Worm (Caenorhabditis elegans) whole organism, young adult: ENCODE measurements around the gene mtch-1.

Experiments
- B0019.2 ChIP-seq: fragments of 200-800 bp; sonication (Bioruptor generic); conservative IDR thresholded peaks from 2 replicates; pipeline ENCODE4 v1.3.6; 2022; ENCODE audit warnings: missing genetic modification reagents, missing genetic modification characterization, missing compliant biosample characterization
- B0336.3 ChIP-seq: fragments of 200-800 bp; sonication (Bioruptor generic); IDR thresholded peaks from 2 replicates; pipeline ENCODE4 v1.3.6; 2022; ENCODE audit warnings: missing genetic modification characterization, missing compliant biosample characterization
- C06A6.2 ChIP-seq: fragments of 200-800 bp; sonication (Bioruptor generic); conservative IDR thresholded peaks from 2 replicates; pipeline ENCODE4 v1.3.6; 2022; ENCODE audit warnings: missing genetic modification characterization, missing compliant biosample characterization
- D2030.7 ChIP-seq: fragments of 200-800 bp; sonication (Bioruptor generic); IDR thresholded peaks from 2 replicates; pipeline ENCODE4 v1.3.6; 2022; ENCODE audit warnings: missing genetic modification reagents, missing genetic modification characterization, missing compliant biosample characterization
- F33H1.4 ChIP-seq: fragments of 200-800 bp; sonication (Bioruptor generic); IDR thresholded peaks from 2 replicates; pipeline ENCODE4 v1.3.6; 2022; ENCODE audit warnings: missing genetic modification reagents, missing genetic modification characterization, missing compliant biosample characterization
- F37B4.10 ChIP-seq: fragments of 200-800 bp; sonication (Bioruptor generic); IDR thresholded peaks from 2 replicates; pipeline ENCODE4 v1.3.6; 2022; ENCODE audit warnings: missing genetic modification characterization, missing compliant biosample characterization
- F57C9.4 ChIP-seq: sonication (generic microtip); optimal IDR thresholded peaks from 2 replicates; lab custom pipeline; 2017; ENCODE audit warnings: mild to moderate bottlenecking, missing genetic modification characterization, missing compliant biosample characterization
- K11D2.4 ChIP-seq: fragments of 200-800 bp; sonication (Bioruptor generic); IDR thresholded peaks from 2 replicates; pipeline ENCODE4 v1.3.6; 2022; ENCODE audit warnings: missing genetic modification reagents, missing genetic modification characterization, missing compliant biosample characterization
- K12H6.12 ChIP-seq: fragments of 200-800 bp; sonication (Bioruptor generic); optimal IDR thresholded peaks from 2 replicates; lab custom pipeline; 2018; ENCODE audit warnings: mild to moderate bottlenecking, missing genetic modification characterization, missing compliant biosample characterization
- T26A5.8 ChIP-seq: sonication (generic microtip); optimal IDR thresholded peaks from 2 replicates; lab custom pipeline; 2016; ENCODE audit warnings: missing genetic modification characterization, missing compliant biosample characterization
- ZK185.1 ChIP-seq: sonication (generic microtip); optimal IDR thresholded peaks from 2 replicates; lab custom pipeline; 2016; ENCODE audit warnings: mild to moderate bottlenecking, missing genetic modification characterization, missing compliant biosample characterization; ENCODE audit not compliant: poor library complexity, severe bottlenecking
- ama-1 ChIP-seq, 3 experiments: fragments of 150-350 bp in 1 of 3; sonication (generic microtip) in 2 of 3; optimal IDR thresholded peaks; 2 replicates each; lab custom pipeline; 2014 to 2018; ENCODE audit warnings: missing biosample characterization in 2 of 3, missing genetic modification characterization in 2 of 3, missing genetic modification reagents in 2 of 3
- bed-2 ChIP-seq: fragments of 200-800 bp; sonication (Bioruptor generic); IDR thresholded peaks from 2 replicates; pipeline ENCODE4 v1.3.6; 2022; ENCODE audit warnings: missing genetic modification reagents, missing genetic modification characterization, missing compliant biosample characterization
- cebp-1 ChIP-seq, 2 experiments: fragments of 200-800 bp in 1 of 2; sonication (Bioruptor generic) in 1 of 2; sonication (generic microtip) in 1 of 2; IDR thresholded peaks in 1 of 2; optimal IDR thresholded peaks in 1 of 2; 2 replicates each; pipeline versions ENCODE4 v1.3.6 to Lab custom; 2017 to 2022; ENCODE audit warnings: missing compliant biosample characterization in 2 of 2, missing genetic modification characterization in 2 of 2, mild to moderate bottlenecking in 1 of 2, missing genetic modification reagents in 1 of 2, moderate library complexity in 1 of 2
- ceh-100 ChIP-seq: fragments of 200-800 bp; sonication (Bioruptor generic); IDR thresholded peaks from 2 replicates; pipeline ENCODE4 v1.3.6; 2022; ENCODE audit warnings: missing genetic modification reagents, missing genetic modification characterization, missing compliant biosample characterization
- ceh-40 ChIP-seq: fragments of 200-800 bp; sonication (Bioruptor generic); IDR thresholded peaks from 2 replicates; pipeline ENCODE4 v1.3.6; 2022; ENCODE audit warnings: missing genetic modification characterization, missing compliant biosample characterization
- chd-7 ChIP-seq: sonication (generic microtip); optimal IDR thresholded peaks from 2 replicates; lab custom pipeline; 2016; ENCODE audit warnings: mild to moderate bottlenecking, missing genetic modification characterization, moderate library complexity, missing compliant biosample characterization
- egl-44 ChIP-seq: fragments of 200-800 bp; sonication (Bioruptor generic); IDR thresholded peaks from 2 replicates; pipeline ENCODE4 v1.3.6; 2022; ENCODE audit warnings: missing genetic modification reagents, missing genetic modification characterization, missing compliant biosample characterization
- ekl-4 ChIP-seq: fragments of 200-800 bp; sonication (Bioruptor generic); IDR thresholded peaks from 2 replicates; pipeline ENCODE4 v1.3.6; 2022; ENCODE audit warnings: missing genetic modification reagents, missing genetic modification characterization, missing compliant biosample characterization
- hlh-12 ChIP-seq: sonication (generic microtip); optimal IDR thresholded peaks from 2 replicates; lab custom pipeline; 2016; ENCODE audit warnings: missing genetic modification characterization, missing compliant biosample characterization
- hmg-1.2 ChIP-seq: fragments of 200-800 bp; sonication (Bioruptor generic); IDR thresholded peaks from 2 replicates; pipeline ENCODE4 v1.3.6; 2022; ENCODE audit warnings: missing genetic modification reagents, missing genetic modification characterization, missing compliant biosample characterization
- hrde-1 ChIP-seq: sonication (generic microtip); optimal IDR thresholded peaks from 2 replicates; lab custom pipeline; 2016; ENCODE audit warnings: missing genetic modification characterization, mild to moderate bottlenecking, missing compliant biosample characterization, moderate library complexity, missing genotype, missing genetic modification reagents, borderline replicate concordance
- lin-26 ChIP-seq: fragments of 200-800 bp; sonication (Bioruptor generic); IDR thresholded peaks from 2 replicates; pipeline ENCODE4 v1.3.6; 2022; ENCODE audit warnings: missing genetic modification reagents, missing genetic modification characterization, missing compliant biosample characterization
- lin-54 ChIP-seq: fragments of 200-800 bp; sonication (Bioruptor generic); optimal IDR thresholded peaks from 2 replicates; lab custom pipeline; 2018; ENCODE audit warnings: mild to moderate bottlenecking, missing genetic modification characterization, missing compliant biosample characterization
- lsl-1 ChIP-seq: fragments of 200-800 bp; sonication (Bioruptor generic); optimal IDR thresholded peaks from 2 replicates; lab custom pipeline; 2018; ENCODE audit warnings: mild to moderate bottlenecking, missing genetic modification characterization, moderate library complexity, missing compliant biosample characterization
- mes-4 ChIP-seq: sonication (generic microtip); optimal IDR thresholded peaks from 2 replicates; lab custom pipeline; 2016; ENCODE audit warnings: missing genotype, missing genetic modification characterization, missing compliant biosample characterization
- nfya-2 ChIP-seq: fragments of 200-800 bp; sonication (Bioruptor generic); IDR thresholded peaks from 2 replicates; pipeline ENCODE4 v1.3.6; 2022; ENCODE audit warnings: missing genetic modification reagents, missing genetic modification characterization, missing compliant biosample characterization
- nhr-80 ChIP-seq: sonication (generic microtip); optimal IDR thresholded peaks from 2 replicates; lab custom pipeline; 2016; ENCODE audit warnings: missing genetic modification characterization, missing compliant biosample characterization
- nhr-90 ChIP-seq: sonication (generic microtip); optimal IDR thresholded peaks from 2 replicates; lab custom pipeline; 2016; ENCODE audit warnings: missing genotype, mild to moderate bottlenecking, missing genetic modification characterization, missing compliant biosample characterization
- sea-2 ChIP-seq: fragments of 200-800 bp; sonication (Bioruptor generic); IDR thresholded peaks from 2 replicates; pipeline ENCODE4 v1.3.6; 2022; ENCODE audit warnings: missing genetic modification characterization, missing compliant biosample characterization
- snpc-1.3 ChIP-seq: sonication (generic microtip); optimal IDR thresholded peaks from 2 replicates; lab custom pipeline; 2017; ENCODE audit warnings: missing genetic modification characterization, mild to moderate bottlenecking, missing compliant biosample characterization, antibody characterized with exemption, moderate library complexity, missing genotype, missing genetic modification reagents; ENCODE audit not compliant: insufficient read depth
- sptf-2 ChIP-seq: fragments of 200-800 bp; sonication (Bioruptor generic); optimal IDR thresholded peaks from 2 replicates; lab custom pipeline; 2018; ENCODE audit warnings: mild to moderate bottlenecking, missing genetic modification characterization, missing compliant biosample characterization
- unc-130 ChIP-seq: sonication (generic microtip); optimal IDR thresholded peaks from 2 replicates; lab custom pipeline; 2016; ENCODE audit warnings: missing genetic modification reagents, missing genetic modification characterization, missing compliant biosample characterization
- xnd-1 ChIP-seq: sonication (generic microtip); optimal IDR thresholded peaks from 2 replicates; lab custom pipeline; 2016; ENCODE audit warnings: missing genotype, missing genetic modification reagents, missing genetic modification characterization, missing compliant biosample characterization
- ztf-3 ChIP-seq: fragments of 200-800 bp; sonication (Bioruptor generic); optimal IDR thresholded peaks from 2 replicates; lab custom pipeline; 2018; ENCODE audit warnings: mild to moderate bottlenecking, missing genetic modification characterization, missing compliant biosample characterization

Gene mtch-1

DNA sequence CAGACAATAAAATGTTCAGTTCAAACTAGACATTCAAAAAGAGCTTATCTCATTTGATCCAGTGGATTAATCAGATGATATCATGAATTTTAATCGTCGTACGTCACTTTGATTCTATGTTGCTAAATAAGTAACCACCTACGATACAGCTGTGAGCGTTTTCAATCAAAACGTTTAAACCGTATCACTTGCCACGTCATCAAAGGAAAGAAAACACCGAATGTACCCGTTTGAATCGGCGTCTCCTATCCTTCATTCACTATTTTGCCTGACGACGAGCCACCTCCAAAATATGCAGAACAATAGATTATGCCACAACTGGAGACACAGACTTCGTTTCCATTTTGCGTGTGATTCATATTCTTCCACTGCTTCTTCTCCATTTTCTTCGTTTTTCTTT lies 28.1 kb downstream of the mtch-1 start:
- TF ChIP-seq B0019.2 (GFP tag; lab: Robert Waterston, UW): no peak
- TF ChIP-seq hrde-1: no peak
- TF ChIP-seq hmg-1.2 (GFP tag; lab: Robert Waterston, UW): no peak
- no peak for TF ChIP-seq lin-54
- TF ChIP-seq F37B4.10 (GFP tag; lab: Robert Waterston, UW): no peak
- no peak for TF ChIP-seq D2030.7 (GFP tag; lab: Robert Waterston, UW)
- no peak for TF ChIP-seq ZK185.1 (tag; lab: Kevin White, UChicago)
- TF ChIP-seq F57C9.4: no peak
- TF ChIP-seq, all 124 proteins: peak for 0

DNA sequence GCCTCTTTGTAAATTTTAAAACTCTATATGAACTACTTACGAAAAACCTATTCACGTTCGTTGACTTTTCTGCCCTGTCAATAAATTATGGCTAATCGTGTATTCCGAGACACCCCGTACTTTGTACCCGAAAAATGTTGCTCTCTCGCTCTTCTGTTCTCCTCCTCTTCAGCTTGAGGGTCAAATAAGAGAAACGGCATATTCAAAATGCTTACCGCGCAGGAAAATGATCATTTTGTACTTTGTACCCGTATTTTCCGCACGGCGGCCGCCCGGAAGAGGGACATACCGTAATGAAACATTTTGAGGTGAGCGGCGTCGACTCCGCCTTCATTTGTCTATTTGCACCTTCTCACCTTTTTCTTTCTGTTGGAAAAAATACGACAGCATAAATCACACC lies 30.3 kb downstream of the mtch-1 start:
- TF ChIP-seq lin-54: no peak
- TF ChIP-seq unc-130: no peak
- TF ChIP-seq cebp-1 (GFP tag; IDR thresholded peaks at IDR 0.05; lab: Robert Waterston, UW): no peak
- peak; percentile 1 for TF ChIP-seq cebp-1 (tag; optimal IDR thresholded peaks at IDR 0.05; lab: Kevin White, UChicago)
- TF ChIP-seq sea-2 (GFP tag; lab: Robert Waterston, UW): no peak
- TF ChIP-seq T26A5.8 (tag; lab: Kevin White, UChicago): no peak
- TF ChIP-seq hlh-12 (tag; lab: Kevin White, UChicago): no peak
- no peak for TF ChIP-seq mes-4
- TF ChIP-seq chd-7: peak; percentile 13
- TF ChIP-seq ztf-3 (GFP tag; lab: Kevin White, UChicago): no peak
- TF ChIP-seq sptf-2 (GFP tag; lab: Kevin White, UChicago): no peak
- no peak for TF ChIP-seq nfya-2 (GFP tag; lab: Robert Waterston, UW)
- TF ChIP-seq K12H6.12 (tag; lab: Kevin White, UChicago): no peak
- TF ChIP-seq F37B4.10 (GFP tag; lab: Robert Waterston, UW): no peak
- no peak for TF ChIP-seq nhr-90 (tag; lab: Kevin White, UChicago)
- peak; percentile 24 for TF ChIP-seq ama-1 (optimal IDR thresholded peaks at IDR 0.05; lab: Kevin White, UChicago)
- no peak for TF ChIP-seq ama-1 (GFP tag; optimal IDR thresholded peaks at IDR 0.05; lab: Kevin White, UChicago)
- TF ChIP-seq B0336.3 (GFP tag; lab: Robert Waterston, UW): no peak
- TF ChIP-seq bed-2 (GFP tag; lab: Robert Waterston, UW): no peak
- TF ChIP-seq snpc-1.3 (tag; lab: Kevin White, UChicago): no peak
- no peak for TF ChIP-seq nhr-80 (tag; lab: Kevin White, UChicago)
- TF ChIP-seq ekl-4 (GFP tag; lab: Robert Waterston, UW): no peak

DNA sequence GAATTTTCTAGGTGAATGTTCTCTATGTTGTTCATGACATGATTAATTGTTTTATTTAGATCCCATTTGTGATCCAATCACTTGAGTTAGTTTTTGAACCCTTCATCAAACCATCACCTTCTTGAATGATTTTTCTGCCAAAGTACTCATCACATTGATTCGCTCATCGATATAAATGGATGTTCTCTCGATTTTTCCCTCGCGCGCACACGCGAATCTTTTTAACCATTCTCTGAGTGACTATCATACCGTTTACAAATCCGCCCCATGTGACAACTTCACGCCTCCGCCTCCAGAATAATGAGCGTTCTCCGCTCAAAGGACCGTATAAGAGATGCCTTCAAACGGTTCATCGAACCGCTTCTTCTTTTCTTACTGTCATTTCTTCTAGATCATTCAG lies 31.1 kb downstream of the mtch-1 start:
- TF ChIP-seq bed-2 (GFP tag; lab: Robert Waterston, UW) (no peak), ceh-40 (no peak), lin-26 (peak; percentile 39; the same call in 1 of the 2 replicates), ZK185.1 (tag; lab: Kevin White, UChicago) (no peak), xnd-1 (tag; lab: Kevin White, UChicago) (no peak), lsl-1 (no peak), ceh-100 (GFP tag; lab: Robert Waterston, UW) (no peak), egl-44 (no peak), sptf-2 (GFP tag; lab: Kevin White, UChicago) (no peak), F33H1.4 (GFP tag; lab: Robert Waterston, UW) (no peak), C06A6.2 (peak; percentile 49; the same call in 1 of the 2 replicates), K11D2.4 (GFP tag; lab: Robert Waterston, UW) (no peak)
